Worm (Caenorhabditis elegans): Measurements from ENCODE around the gene F46H5.5.

F46H5.5 gene

ce11 chrX:7256891-7257290, at the start of gene F46H5.5:
F46H5.5 (minus strand) TSS chrX:7256991.
- no peak for TF ChIP-seq nhr-76 (tag; optimal IDR thresholded peaks at IDR 0.05)
- peak; percentile 26 for TF ChIP-seq nfya-1 (tag; optimal IDR thresholded peaks at IDR 0.05; ENCODE audit: insufficient read depth)

- TF ChIP-seq nhr-23 (tag; optimal IDR thresholded peaks at IDR 0.05) (no peak), lsy-12 (tag; optimal IDR thresholded peaks at IDR 0.05) (no peak), lin-15B (tag; optimal IDR thresholded peaks at IDR 0.05) (peak; percentile 35), mdl-1 (tag; optimal IDR thresholded peaks at IDR 0.05) (peak; percentile 12), nfya-1 (tag; optimal IDR thresholded peaks at IDR 0.05; ENCODE audit: insufficient read depth) (peak; percentile 72), R02D3.7 (tag; optimal IDR thresholded peaks at IDR 0.05) (peak; percentile 1), ztf-4 (tag; optimal IDR thresholded peaks at IDR 0.05) (no peak), ceh-28 (tag; optimal IDR thresholded peaks at IDR 0.05) (peak; percentile 48), egl-27 (tag; optimal IDR thresholded peaks at IDR 0.05) (peak; percentile 30), nhr-77 (tag; optimal IDR thresholded peaks at IDR 0.05) (no peak), nhr-11 (tag; optimal IDR thresholded peaks at IDR 0.05) (no peak), ztf-11 (tag; optimal IDR thresholded peaks at IDR 0.05) (no peak), pha-4 (tag; optimal IDR thresholded peaks at IDR 0.05) (peak; percentile 74), hmg-11 (tag; optimal IDR thresholded peaks at IDR 0.05) (peak; percentile 66), unc-62 (GFP tag; optimal IDR thresholded peaks at IDR 0.05) (no peak), unc-39 (tag; optimal IDR thresholded peaks at IDR 0.05) (no peak), fkh-2 (tag; optimal IDR thresholded peaks at IDR 0.05) (no peak), nhr-28 (tag; optimal IDR thresholded peaks at IDR 0.05) (no peak)
These were observed 49.6 kb upstream of the F46H5.5 start for ce11 chrX:7306434-7306833.

- TF ChIP-seq pqm-1 (tag; optimal IDR thresholded peaks at IDR 0.05) (peak; percentile 64), nhr-25 (tag; optimal IDR thresholded peaks at IDR 0.05) (peak; percentile 17), ztf-11 (tag; optimal IDR thresholded peaks at IDR 0.05) (no peak), elt-3 (tag; optimal IDR thresholded peaks at IDR 0.05) (peak in 2 of 3 experiments; percentile 88 to 90), elt-2 (tag; optimal IDR thresholded peaks at IDR 0.05) (peak; percentile 97), nhr-23 (tag; optimal IDR thresholded peaks at IDR 0.05) (peak; percentile 54)
These were observed 48.9 kb upstream of the F46H5.5 start, which contains the start of gene sur-5 for ce11 chrX:7305520-7306186. sur-5 (minus strand) TSS chrX:7305570.

- TF ChIP-seq pqm-1 (tag; optimal IDR thresholded peaks at IDR 0.05) (peak; percentile 36), mml-1 (tag; optimal IDR thresholded peaks at IDR 0.05) (no peak), elt-2 (tag; optimal IDR thresholded peaks at IDR 0.05) (peak; percentile 62)
These were observed 46.3 kb upstream of the F46H5.5 start for ce11 chrX:7303115-7303514.

ce11 chrX:7298652-7299051, 41.9 kb upstream of the F46H5.5 start, which contains the start of gene K03A1.4:
K03A1.4 (minus strand) TSS chrX:7298752.
- TF ChIP-seq lsy-12 (tag; optimal IDR thresholded peaks at IDR 0.05) = no peak
- no peak for TF ChIP-seq nhr-11 (tag; optimal IDR thresholded peaks at IDR 0.05)
- TF ChIP-seq ztf-11 (tag; optimal IDR thresholded peaks at IDR 0.05) = no peak
- no peak for TF ChIP-seq aly-2 (tag; optimal IDR thresholded peaks at IDR 0.05)
- TF ChIP-seq nhr-67 (tag; optimal IDR thresholded peaks at IDR 0.05) = no peak
- TF ChIP-seq nhr-237 (tag; optimal IDR thresholded peaks at IDR 0.05) = no peak
- no peak for TF ChIP-seq unc-39 (tag; optimal IDR thresholded peaks at IDR 0.05)
- no peak for TF ChIP-seq skn-1 (tag; optimal IDR thresholded peaks at IDR 0.05)
- no peak for TF ChIP-seq nfya-1 (tag; optimal IDR thresholded peaks at IDR 0.05; ENCODE audit: insufficient read depth)
- TF ChIP-seq snpc-4 (tag; optimal IDR thresholded peaks at IDR 0.05) = no peak
- TF ChIP-seq eor-1 (tag; optimal IDR thresholded peaks at IDR 0.05) = no peak
- no peak for TF ChIP-seq tbx-2 (tag; optimal IDR thresholded peaks at IDR 0.05)
- TF ChIP-seq pqm-1 (tag; optimal IDR thresholded peaks at IDR 0.05) = no peak
- no peak for TF ChIP-seq nhr-25 (tag; optimal IDR thresholded peaks at IDR 0.05)
- TF ChIP-seq fkh-10 (GFP tag; optimal IDR thresholded peaks at IDR 0.05) = no peak
- no peak for TF ChIP-seq ceh-82 (tag; optimal IDR thresholded peaks at IDR 0.05)
- no peak for TF ChIP-seq sea-2 (GFP tag; optimal IDR thresholded peaks at IDR 0.05)
- no peak for TF ChIP-seq lin-15B (tag; optimal IDR thresholded peaks at IDR 0.05)
